Fruit fly (Drosophila melanogaster): Measurements from ENCODE around the gene Nlp.

DNA sequence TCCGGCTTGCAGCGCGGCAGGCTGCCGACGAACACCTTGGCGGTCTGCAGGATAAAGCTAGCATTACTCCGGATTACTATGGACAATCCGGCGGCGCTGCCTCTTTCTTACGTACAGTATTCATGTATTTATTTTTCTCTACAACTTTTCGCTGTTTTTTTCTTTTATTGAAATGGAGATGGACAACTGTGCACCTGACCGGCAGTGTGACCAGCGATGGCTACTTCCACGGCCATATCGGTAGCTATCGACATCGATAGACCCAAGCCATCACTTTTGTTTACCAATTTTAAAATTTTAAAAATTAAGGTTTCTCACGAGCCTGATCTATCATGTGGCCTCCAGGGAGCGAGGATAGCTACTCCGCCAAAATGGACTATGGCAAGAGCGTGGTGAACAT, 9.6 kb upstream of the Nlp start, which contains the start of the genes CG7903 and Sas-6:
- TF ChIP-seq Myb (GFP tag; optimal IDR thresholded peaks at IDR 0.05): peak; percentile 62
- TF ChIP-seq Xrp1 (GFP tag; IDR thresholded peaks at IDR 0.05): no peak
- TF ChIP-seq Bdp1 (GFP tag; optimal IDR thresholded peaks at IDR 0.05): no peak
- TF ChIP-seq CG7372 (GFP tag; IDR thresholded peaks at IDR 0.05): no peak
- TF ChIP-seq ERR (GFP tag; optimal IDR thresholded peaks at IDR 0.05): no peak
- no peak for TF ChIP-seq Sox102F (GFP tag; optimal IDR thresholded peaks at IDR 0.05)
- TF ChIP-seq CG3065 (GFP tag; optimal IDR thresholded peaks at IDR 0.05): no peak
- no peak for TF ChIP-seq D19A (tag; optimal IDR thresholded peaks at IDR 0.05)
- TF ChIP-seq Vsx1 (GFP tag; optimal IDR thresholded peaks at IDR 0.05): no peak
- no peak for TF ChIP-seq Fer1 (GFP tag; optimal IDR thresholded peaks at IDR 0.05)
- no peak for TF ChIP-seq HHEX (GFP tag; optimal IDR thresholded peaks at IDR 0.05)
- TF ChIP-seq CG1647 (GFP tag; optimal IDR thresholded peaks at IDR 0.05): no peak

Measured in whole organism, embryonic.